Fruit fly (Drosophila melanogaster) whole organism, wandering third instar larva: Measurements from ENCODE around the gene CG32187.

ENCODE experiments used
- Abd-B ChIP-seq: fragments of >200 bp; optimal IDR thresholded peaks from 2 replicates; lab custom pipeline; 2017; ENCODE audit warnings: missing biosample characterization, missing genetic modification characterization
- Hr78 ChIP-seq: fragments of >200 bp; optimal IDR thresholded peaks from 2 replicates; lab custom pipeline; 2017; ENCODE audit warnings: missing biosample characterization, missing genetic modification characterization
- Myc ChIP-seq: fragments of >200 bp; optimal IDR thresholded peaks from 2 replicates; lab custom pipeline; 2017
- jim ChIP-seq: fragments of 175-275, 200-325 bp; sonication (Bioruptor generic); optimal IDR thresholded peaks from 2 replicates; lab custom pipeline; 2016; ENCODE audit warnings: missing biosample characterization, mild to moderate bottlenecking, missing genetic modification characterization
- psq ChIP-seq: fragments of 200-800 bp; sonication (Bioruptor generic); optimal IDR thresholded peaks from 3 replicates; lab custom pipeline; 2017; ENCODE audit warnings: missing biosample characterization, mild to moderate bottlenecking, missing genetic modification characterization, moderate library complexity

- TF ChIP-seq jim (no peak), Hr78 (GFP tag; lab: Kevin White, UChicago) (no peak), Myc (lab: Kevin White, UChicago) (no peak), psq (GFP tag; lab: Kevin White, UChicago) (no peak), Abd-B (GFP tag; lab: Kevin White, UChicago) (no peak)
Measured at dm6 chr3L:17791067-17791466, 15.1 kb downstream of the CG32187 start.
